Worm (Caenorhabditis elegans) whole organism, young adult: ENCODE measurements around the gene Y51A2A.12.

Source experiments
- F37B4.10 ChIP-seq: fragments of 200-800 bp; sonication (Bioruptor generic); IDR thresholded peaks from 2 replicates; pipeline ENCODE4 v1.3.6; 2022; ENCODE audit warnings: missing genetic modification characterization, missing compliant biosample characterization
- F55B11.4 ChIP-seq: sonication (generic microtip); optimal IDR thresholded peaks from 2 replicates; lab custom pipeline; 2016; ENCODE audit warnings: missing compliant biosample characterization, missing genetic modification characterization, borderline replicate concordance; ENCODE audit not compliant: insufficient read depth
- K11D2.4 ChIP-seq: fragments of 200-800 bp; sonication (Bioruptor generic); IDR thresholded peaks from 2 replicates; pipeline ENCODE4 v1.3.6; 2022; ENCODE audit warnings: missing genetic modification reagents, missing genetic modification characterization, missing compliant biosample characterization
- Y53G8AR.9 ChIP-seq: fragments of 200-800 bp; sonication (Bioruptor generic); conservative IDR thresholded peaks from 2 replicates; pipeline ENCODE4 v1.3.6; 2022; ENCODE audit warnings: missing genetic modification reagents, missing genetic modification characterization, missing compliant biosample characterization
- Y56A3A.18 ChIP-seq: fragments of 200-800 bp; sonication (Bioruptor generic); IDR thresholded peaks from 2 replicates; pipeline ENCODE4 v1.3.6; 2022; ENCODE audit warnings: missing genetic modification reagents, missing genetic modification characterization, missing compliant biosample characterization
- Y67H2A.10 ChIP-seq: fragments of 200-800 bp; sonication (Bioruptor generic); conservative IDR thresholded peaks from 2 replicates; pipeline ENCODE4 v1.3.6; 2022; ENCODE audit warnings: missing genetic modification reagents, missing genetic modification characterization, missing compliant biosample characterization
- ceh-100 ChIP-seq: fragments of 200-800 bp; sonication (Bioruptor generic); IDR thresholded peaks from 2 replicates; pipeline ENCODE4 v1.3.6; 2022; ENCODE audit warnings: missing genetic modification reagents, missing genetic modification characterization, missing compliant biosample characterization
- ceh-27 ChIP-seq: fragments of 200-800 bp; sonication (Bioruptor generic); optimal IDR thresholded peaks from 2 replicates; lab custom pipeline; 2018; ENCODE audit warnings: mild to moderate bottlenecking, missing genetic modification characterization, moderate library complexity, missing compliant biosample characterization
- ceh-91 ChIP-seq: fragments of 200-800 bp; sonication (Bioruptor generic); IDR thresholded peaks from 2 replicates; pipeline ENCODE4 v1.3.6; 2022; ENCODE audit warnings: missing genetic modification reagents, missing genetic modification characterization, missing compliant biosample characterization
- hlh-12 ChIP-seq: sonication (generic microtip); optimal IDR thresholded peaks from 2 replicates; lab custom pipeline; 2016; ENCODE audit warnings: missing genetic modification characterization, missing compliant biosample characterization
- hrde-1 ChIP-seq: sonication (generic microtip); optimal IDR thresholded peaks from 2 replicates; lab custom pipeline; 2016; ENCODE audit warnings: missing genetic modification characterization, mild to moderate bottlenecking, missing compliant biosample characterization, moderate library complexity, missing genotype, missing genetic modification reagents, borderline replicate concordance
- lin-26 ChIP-seq: fragments of 200-800 bp; sonication (Bioruptor generic); IDR thresholded peaks from 2 replicates; pipeline ENCODE4 v1.3.6; 2022; ENCODE audit warnings: missing genetic modification reagents, missing genetic modification characterization, missing compliant biosample characterization
- repo-1 ChIP-seq: sonication (generic microtip); optimal IDR thresholded peaks from 2 replicates; lab custom pipeline; 2017; ENCODE audit warnings: mild to moderate bottlenecking, missing genetic modification characterization, missing compliant biosample characterization
- snpc-1.1 ChIP-seq: sonication (generic microtip); optimal IDR thresholded peaks from 2 replicates; lab custom pipeline; 2017; ENCODE audit warnings: missing genetic modification characterization, mild to moderate bottlenecking, missing compliant biosample characterization, antibody characterized with exemption, moderate library complexity, missing genotype, missing genetic modification reagents; ENCODE audit not compliant: insufficient read depth
- snpc-1.3 ChIP-seq: sonication (generic microtip); optimal IDR thresholded peaks from 2 replicates; lab custom pipeline; 2017; ENCODE audit warnings: missing genetic modification characterization, mild to moderate bottlenecking, missing compliant biosample characterization, antibody characterized with exemption, moderate library complexity, missing genotype, missing genetic modification reagents; ENCODE audit not compliant: insufficient read depth
- somi-1 ChIP-seq: fragments of 200-800 bp; sonication (Bioruptor generic); optimal IDR thresholded peaks from 2 replicates; lab custom pipeline; 2018; ENCODE audit warnings: mild to moderate bottlenecking, missing genetic modification characterization, missing compliant biosample characterization
- zfh-2 ChIP-seq: fragments of 200-800 bp; sonication (Bioruptor generic); conservative IDR thresholded peaks from 2 replicates; pipeline ENCODE4 v1.3.6; 2022; ENCODE audit warnings: missing genetic modification reagents, missing genetic modification characterization, missing compliant biosample characterization
- ztf-6 ChIP-seq: fragments of 200-800 bp; sonication (Bioruptor generic); IDR thresholded peaks from 2 replicates; pipeline ENCODE4 v1.3.6; 2022; ENCODE audit warnings: missing genetic modification reagents, missing genetic modification characterization, missing compliant biosample characterization

Gene Y51A2A.12

ce11 chrV:18339807-18340206 is 47.4 kb downstream of the Y51A2A.12 start, which contains the start of gene C08E8.10:
TSS of gene C08E8.10 (minus strand) at chrV:18339907.
- TF ChIP-seq Y56A3A.18 (GFP tag; lab: Robert Waterston, UW), result no peak
- no peak for TF ChIP-seq zfh-2
- TF ChIP-seq hrde-1 (tag; lab: Kevin White, UChicago), result no peak
- TF ChIP-seq ceh-100 (GFP tag; lab: Robert Waterston, UW), result no peak
- no peak for TF ChIP-seq snpc-1.3 (tag; lab: Kevin White, UChicago)
- TF ChIP-seq Y53G8AR.9 (GFP tag; lab: Robert Waterston, UW), result no peak
- no peak for TF ChIP-seq lin-26 (GFP tag; lab: Robert Waterston, UW)
- no peak for TF ChIP-seq Y67H2A.10
- TF ChIP-seq somi-1 (GFP tag; lab: Kevin White, UChicago), result no peak
- TF ChIP-seq ztf-6 (GFP tag; lab: Robert Waterston, UW), result no peak
- no peak for TF ChIP-seq ceh-27 (GFP tag; lab: Kevin White, UChicago)
- TF ChIP-seq repo-1, result no peak
- no peak for TF ChIP-seq hlh-12 (tag; lab: Kevin White, UChicago)
- no peak for TF ChIP-seq snpc-1.1
- TF ChIP-seq K11D2.4 (GFP tag; lab: Robert Waterston, UW), result no peak
- no peak for TF ChIP-seq F55B11.4 (tag; lab: Kevin White, UChicago)
- TF ChIP-seq ceh-91 (GFP tag; lab: Robert Waterston, UW), result no peak
- TF ChIP-seq F37B4.10 (GFP tag; lab: Robert Waterston, UW), result no peak
